Worm (Caenorhabditis elegans): Measurements from ENCODE around the gene F07G6.2.
"Not testable (repeated sequence)": the region's sequence is repeated elsewhere in the genome, so short reads cannot be mapped to it uniquely, and the experiment has no call there.

F07G6.2 gene

DNA sequence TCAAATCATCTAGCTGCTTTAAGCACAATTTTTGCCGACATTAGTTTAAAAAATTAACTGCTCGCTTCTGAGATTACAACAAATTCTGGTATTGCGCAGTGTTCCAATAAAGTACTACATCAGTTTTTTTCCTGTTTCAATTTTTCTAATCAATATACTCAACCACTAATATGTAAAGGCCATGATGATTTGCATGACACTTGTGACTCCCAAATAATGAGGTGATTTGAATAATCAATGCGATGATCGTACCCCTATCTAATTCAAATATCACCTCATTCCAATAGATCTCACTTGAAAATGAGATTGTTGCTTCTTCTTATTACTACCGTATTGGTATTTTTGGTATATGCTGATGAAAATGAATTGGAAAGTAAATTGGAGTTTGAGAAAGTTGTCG lies at the start of gene F07G6.2:
TSS of gene F07G6.2 (plus strand) at position 301 of the 400 bp plus-strand sequence.
- TF ChIP-seq hmg-4 (GFP tag; optimal IDR thresholded peaks at IDR 0.05) (no peak), ets-7 (tag; optimal IDR thresholded peaks at IDR 0.05) (no peak), ceh-13 (GFP tag; optimal IDR thresholded peaks at IDR 0.05) (no peak), flt-1 (GFP tag; IDR thresholded peaks at IDR 0.05) (no peak), scrt-1 (GFP tag; IDR thresholded peaks at IDR 0.05) (no peak), pes-1 (GFP tag; IDR thresholded peaks at IDR 0.05) (no peak), tbx-37 (GFP tag; conservative IDR thresholded peaks at IDR 0.05) (no peak), tbx-11 (GFP tag; IDR thresholded peaks at IDR 0.05) (no peak)

DNA sequence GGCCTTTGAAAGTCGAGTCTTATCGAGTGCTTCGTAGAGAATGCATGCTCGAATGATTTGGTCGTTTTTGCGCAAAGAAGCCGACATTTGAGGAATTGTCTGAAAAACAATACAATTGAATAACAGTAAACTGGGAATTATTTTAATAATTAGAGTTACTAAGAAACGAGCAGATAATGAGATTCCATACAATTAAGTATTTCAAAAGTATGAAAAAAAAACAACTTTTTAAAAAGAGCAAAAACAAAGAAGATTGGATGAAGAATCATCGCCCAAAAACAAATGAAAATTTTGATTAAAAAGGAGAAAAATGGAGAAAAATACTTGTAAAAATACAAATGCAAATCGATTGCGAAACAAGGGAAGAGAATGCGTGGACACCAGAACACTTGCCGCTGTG lies 49.1 kb upstream of the F07G6.2 start, which contains the start of gene fbxa-170:
TSS of gene fbxa-170 (minus strand) at position 101 of the 400 bp plus-strand sequence.
- no peak for TF ChIP-seq sea-1 (GFP tag; conservative IDR thresholded peaks at IDR 0.05)
- no peak for TF ChIP-seq tbx-37 (GFP tag; conservative IDR thresholded peaks at IDR 0.05)
- no peak for TF ChIP-seq ceh-36 (tag; optimal IDR thresholded peaks at IDR 0.05)
- no peak for TF ChIP-seq tbx-11 (GFP tag; IDR thresholded peaks at IDR 0.05)

DNA sequence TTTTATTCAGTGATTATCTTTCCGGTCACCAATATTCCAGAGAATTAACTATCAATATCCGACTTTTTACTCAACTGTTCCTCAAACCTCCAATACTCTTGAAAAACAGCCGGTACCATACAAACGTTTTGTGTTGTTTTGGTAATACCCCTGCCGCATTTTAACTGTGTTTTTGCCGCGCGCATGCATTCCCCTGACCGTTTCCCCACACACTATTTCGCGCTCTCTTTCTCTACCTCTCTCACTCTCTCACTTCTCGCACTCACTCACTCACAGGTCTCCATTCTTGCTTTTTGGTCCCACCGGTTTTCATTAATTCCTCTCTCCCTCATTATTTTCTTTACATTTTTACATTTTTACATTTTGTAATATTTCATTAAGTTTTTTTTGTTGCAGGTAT lies 44.6 kb upstream of the F07G6.2 start, which contains the start of gene meg-4:
TSS of gene meg-4 (plus strand) at position 397 of the 400 bp plus-strand sequence.
- no peak for TF ChIP-seq ets-7 (tag; optimal IDR thresholded peaks at IDR 0.05)
- TF ChIP-seq pes-1 (GFP tag; IDR thresholded peaks at IDR 0.05), result no peak
- TF ChIP-seq flt-1 (GFP tag; IDR thresholded peaks at IDR 0.05), result no peak
- TF ChIP-seq aly-1 (tag; optimal IDR thresholded peaks at IDR 0.05), result no peak
- TF ChIP-seq hmg-4 (GFP tag; optimal IDR thresholded peaks at IDR 0.05), result no peak
- no peak for TF ChIP-seq hnd-1 (tag; optimal IDR thresholded peaks at IDR 0.05)

DNA sequence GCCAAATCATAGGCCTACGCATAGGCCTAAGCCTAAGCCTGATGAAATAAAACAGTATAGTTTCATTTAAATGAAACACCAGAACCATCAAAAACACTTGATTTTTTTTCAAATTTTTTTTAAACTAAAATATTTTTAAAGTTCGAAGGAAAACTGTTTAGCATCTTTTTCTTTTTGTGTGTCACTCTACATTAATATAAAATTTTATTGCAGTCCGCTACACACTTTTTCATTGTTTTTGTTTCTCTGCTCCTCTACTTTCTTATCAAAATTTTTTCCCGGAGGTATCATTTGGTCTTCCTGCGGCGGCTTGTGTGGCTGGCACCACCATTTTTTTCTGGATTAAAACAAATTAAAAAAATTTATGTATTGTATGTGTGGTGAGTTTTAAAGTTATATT lies 40.1 kb upstream of the F07G6.2 start, which contains the start of gene C36C9.11:
TSS of gene C36C9.11 (plus strand) at position 301 of the 400 bp plus-strand sequence.
- TF ChIP-seq sea-1 (GFP tag; conservative IDR thresholded peaks at IDR 0.05); scrt-1 (GFP tag; IDR thresholded peaks at IDR 0.05); tbx-11 (GFP tag; IDR thresholded peaks at IDR 0.05): not testable (repeated sequence)

DNA sequence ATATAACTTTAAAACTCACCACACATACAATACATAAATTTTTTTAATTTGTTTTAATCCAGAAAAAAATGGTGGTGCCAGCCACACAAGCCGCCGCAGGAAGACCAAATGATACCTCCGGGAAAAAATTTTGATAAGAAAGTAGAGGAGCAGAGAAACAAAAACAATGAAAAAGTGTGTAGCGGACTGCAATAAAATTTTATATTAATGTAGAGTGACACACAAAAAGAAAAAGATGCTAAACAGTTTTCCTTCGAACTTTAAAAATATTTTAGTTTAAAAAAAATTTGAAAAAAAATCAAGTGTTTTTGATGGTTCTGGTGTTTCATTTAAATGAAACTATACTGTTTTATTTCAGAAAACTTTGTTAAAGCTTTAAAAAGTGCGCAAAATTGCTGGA lies 37.2 kb upstream of the F07G6.2 start, which contains the start of gene C36C9.12:
TSS of gene C36C9.12 (minus strand) at position 101 of the 400 bp plus-strand sequence.
- TF ChIP-seq aly-1 (tag; optimal IDR thresholded peaks at IDR 0.05); sea-1 (GFP tag; conservative IDR thresholded peaks at IDR 0.05); tbx-37 (GFP tag; conservative IDR thresholded peaks at IDR 0.05): not testable (repeated sequence)

DNA sequence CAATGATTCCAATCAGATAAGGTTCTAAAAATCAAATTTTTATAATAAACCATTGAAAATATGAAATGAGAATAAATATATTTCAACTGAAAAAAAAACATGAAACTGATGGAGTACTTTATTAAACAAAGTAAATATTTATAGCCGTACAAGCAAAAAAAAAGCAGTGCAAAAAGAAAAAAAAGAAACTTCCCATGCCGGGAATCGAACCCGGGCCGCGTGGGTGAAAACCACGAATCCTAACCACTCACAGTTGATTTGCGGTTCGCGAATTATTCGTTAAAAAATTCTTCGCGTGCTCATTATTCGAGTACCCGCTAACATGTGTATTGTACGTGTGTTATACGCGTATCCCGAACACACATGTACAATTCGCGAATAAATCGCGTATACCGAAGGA lies 36.3 kb upstream of the F07G6.2 start, which contains the start of gene C36C9.6:
TSS of gene C36C9.6 (minus strand) at position 101 of the 400 bp plus-strand sequence.
- TF ChIP-seq hmbx-1 (tag; optimal IDR thresholded peaks at IDR 0.05); sea-1 (GFP tag; conservative IDR thresholded peaks at IDR 0.05); tbx-37 (GFP tag; conservative IDR thresholded peaks at IDR 0.05): not testable (repeated sequence)

DNA sequence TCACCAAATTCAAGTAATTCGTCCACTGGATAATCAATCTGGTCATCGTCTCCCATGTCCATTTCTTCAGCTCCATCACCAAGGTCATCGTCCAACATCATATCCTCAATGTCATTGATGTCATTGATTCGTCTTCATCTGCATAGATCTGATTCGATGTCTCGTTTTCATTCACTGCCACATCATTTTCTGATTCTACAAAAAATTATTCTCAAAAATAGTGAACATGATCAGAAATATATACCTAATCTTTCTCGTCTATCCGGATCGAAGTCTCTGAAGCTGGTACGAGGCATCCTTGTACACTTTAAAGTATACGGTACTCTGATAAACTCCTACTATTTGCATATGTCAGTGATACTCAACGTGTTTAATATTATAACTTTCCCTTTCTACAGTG lies 30.3 kb upstream of the F07G6.2 start, which contains the start of gene C36C9.4:
TSS of gene C36C9.4 (minus strand) at position 101 of the 400 bp plus-strand sequence.
- not testable (repeated sequence) for TF ChIP-seq tra-4 (tag; optimal IDR thresholded peaks at IDR 0.05); flt-1 (GFP tag; IDR thresholded peaks at IDR 0.05); hnd-1 (tag; optimal IDR thresholded peaks at IDR 0.05)

DNA sequence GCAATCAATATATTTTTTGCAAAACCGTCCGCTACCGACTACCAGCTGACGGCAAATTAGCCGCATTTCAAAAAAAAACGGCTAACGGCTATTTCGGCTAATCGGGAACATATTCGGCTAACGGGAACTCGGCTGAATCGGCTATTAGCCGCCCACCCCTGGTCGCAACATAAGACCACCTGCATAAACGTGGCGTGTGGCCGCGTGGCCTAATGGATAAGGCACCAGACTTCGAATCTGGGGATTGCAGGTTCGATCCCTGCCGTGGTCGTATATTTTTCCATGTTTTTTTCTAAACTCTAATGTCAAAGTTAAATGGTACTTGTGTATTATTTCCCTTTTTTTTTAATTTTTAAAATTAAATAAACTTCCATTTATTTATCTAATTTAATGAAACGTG lies 28.7 kb upstream of the F07G6.2 start:
- TF ChIP-seq sea-1 (GFP tag; conservative IDR thresholded peaks at IDR 0.05) (no peak), tra-4 (tag; optimal IDR thresholded peaks at IDR 0.05) (no peak), scrt-1 (GFP tag; IDR thresholded peaks at IDR 0.05) (no peak), aly-1 (tag; optimal IDR thresholded peaks at IDR 0.05) (no peak)

DNA sequence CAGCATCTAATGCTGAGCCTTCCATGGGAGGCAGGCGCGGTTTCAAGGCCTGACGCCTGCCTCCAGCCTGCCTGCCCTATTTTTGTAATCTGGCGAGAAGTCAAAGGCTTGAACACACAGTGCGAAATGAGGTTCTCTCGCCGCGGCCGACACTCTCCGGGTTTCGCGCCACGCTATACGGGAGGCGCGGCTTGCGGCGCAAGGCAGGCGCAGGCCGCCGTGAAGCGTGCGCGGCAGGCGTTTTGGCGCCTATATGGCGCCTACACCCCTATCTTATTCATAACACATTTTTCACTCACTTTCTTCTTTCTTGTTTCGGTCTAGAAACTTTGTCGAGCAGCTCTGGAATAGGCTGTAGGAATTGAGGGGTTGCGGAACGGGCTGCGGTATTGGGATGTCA lies 24.1 kb upstream of the F07G6.2 start:
- TF ChIP-seq ceh-13 (GFP tag; optimal IDR thresholded peaks at IDR 0.05) (no peak), pes-1 (GFP tag; IDR thresholded peaks at IDR 0.05) (no peak), F13C5.2 (tag; optimal IDR thresholded peaks at IDR 0.05) (no peak), tbx-11 (GFP tag; IDR thresholded peaks at IDR 0.05) (no peak), aly-1 (tag; optimal IDR thresholded peaks at IDR 0.05) (no peak), scrt-1 (GFP tag; IDR thresholded peaks at IDR 0.05) (no peak)

DNA sequence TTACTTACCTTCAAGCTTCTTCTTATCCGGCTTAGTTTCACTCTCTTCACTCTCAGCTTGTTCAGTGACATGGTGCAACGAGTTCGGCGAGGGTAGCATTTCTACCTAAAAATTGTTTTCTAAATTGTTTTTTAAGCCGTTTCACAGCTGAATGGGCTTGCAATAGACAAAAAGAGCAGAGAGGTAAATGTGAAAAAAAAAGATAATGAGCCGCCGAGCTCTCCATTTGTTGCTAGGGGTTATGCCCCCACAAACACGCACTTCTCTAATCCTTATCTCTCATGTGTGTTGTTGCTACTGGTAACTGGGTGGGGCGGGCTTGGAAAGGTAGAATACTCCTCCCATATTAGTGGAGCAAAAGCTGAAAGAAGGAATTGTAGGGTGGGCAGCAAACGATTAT lies 23.3 kb upstream of the F07G6.2 start, which contains the start of gene C36C9.5:
TSS of gene C36C9.5 (minus strand) at position 101 of the 400 bp plus-strand sequence.
- no peak for TF ChIP-seq tbx-11 (GFP tag; IDR thresholded peaks at IDR 0.05)
- TF ChIP-seq ets-7 (tag; optimal IDR thresholded peaks at IDR 0.05), result no peak
- TF ChIP-seq aly-1 (tag; optimal IDR thresholded peaks at IDR 0.05), result no peak
- TF ChIP-seq ama-1 (optimal IDR thresholded peaks at IDR 0.05), result no peak
- TF ChIP-seq hmbx-1 (tag; optimal IDR thresholded peaks at IDR 0.05), result no peak
- no peak for TF ChIP-seq flt-1 (GFP tag; IDR thresholded peaks at IDR 0.05)
- no peak for TF ChIP-seq hmg-4 (GFP tag; optimal IDR thresholded peaks at IDR 0.05)
- TF ChIP-seq ceh-13 (GFP tag; optimal IDR thresholded peaks at IDR 0.05), result no peak
- no peak for TF ChIP-seq pes-1 (GFP tag; IDR thresholded peaks at IDR 0.05)
- TF ChIP-seq scrt-1 (GFP tag; IDR thresholded peaks at IDR 0.05), result no peak
- TF ChIP-seq sea-1 (GFP tag; conservative IDR thresholded peaks at IDR 0.05), result no peak
- TF ChIP-seq B0310.2 (tag; optimal IDR thresholded peaks at IDR 0.05), result no peak
- no peak for TF ChIP-seq tbx-37 (GFP tag; conservative IDR thresholded peaks at IDR 0.05)
- TF ChIP-seq tra-4 (tag; optimal IDR thresholded peaks at IDR 0.05), result no peak
- no peak for TF ChIP-seq F13C5.2 (tag; optimal IDR thresholded peaks at IDR 0.05)
